Fruit fly (Drosophila melanogaster) whole organism, embryonic: ENCODE data around the gene Pak.

ENCODE experiments used
- Atf6 ChIP-seq: fragments of 200-800 bp; sonication (Bioruptor generic); IDR thresholded peaks from 2 replicates; pipeline ENCODE4 v1.3.6; 2022; ENCODE audit warnings: missing biosample characterization, missing genetic modification characterization
- CG12219 ChIP-seq: fragments of 200-800 bp; sonication (Bioruptor generic); optimal IDR thresholded peaks from 3 replicates; lab custom pipeline; 2018; ENCODE audit warnings: missing biosample characterization, mild to moderate bottlenecking, missing genetic modification characterization
- CG13624 ChIP-seq: fragments of 200-800 bp; sonication (Bioruptor generic); optimal IDR thresholded peaks from 2 replicates; lab custom pipeline; 2016; ENCODE audit warnings: missing biosample characterization, missing genetic modification characterization
- CG14667 ChIP-seq: fragments of 200-800 bp; sonication (Bioruptor generic); IDR thresholded peaks from 2 replicates; pipeline ENCODE4 v1.3.6; 2022; ENCODE audit warnings: missing biosample characterization, missing genetic modification characterization
- CG16813 ChIP-seq: fragments of 200-800 bp; sonication (Bioruptor generic); IDR thresholded peaks from 3 replicates; pipeline ENCODE4 v1.3.6; 2022; ENCODE audit warnings: missing biosample characterization, missing genetic modification characterization; ENCODE audit not compliant: partially characterized antibody
- CG17385 ChIP-seq: fragments of 200-800 bp; sonication (Bioruptor generic); optimal IDR thresholded peaks from 3 replicates; lab custom pipeline; 2018; ENCODE audit warnings: missing biosample characterization, mild to moderate bottlenecking, missing genetic modification characterization
- CG17568 ChIP-seq: fragments of 200-800 bp; sonication (Bioruptor generic); optimal IDR thresholded peaks from 2 replicates; lab custom pipeline; 2018; ENCODE audit warnings: missing biosample characterization, mild to moderate bottlenecking, missing genetic modification characterization, moderate library complexity
- CG1792 ChIP-seq: fragments of 200-800 bp; sonication (Bioruptor generic); optimal IDR thresholded peaks from 2 replicates; lab custom pipeline; 2016; ENCODE audit warnings: missing biosample characterization, missing genetic modification characterization
- CG18764 ChIP-seq: fragments of 200-800 bp; sonication (Bioruptor generic); optimal IDR thresholded peaks from 3 replicates; lab custom pipeline; 2016; ENCODE audit warnings: missing biosample characterization, missing genetic modification characterization
- CG31224 ChIP-seq: fragments of 200-800 bp; sonication (Bioruptor generic); IDR thresholded peaks from 2 replicates; pipeline ENCODE4 v1.3.6; 2022; ENCODE audit warnings: missing biosample characterization, missing genetic modification characterization
- CG3847 ChIP-seq: fragments of 200-800 bp; sonication (Bioruptor generic); IDR thresholded peaks from 2 replicates; pipeline ENCODE4 v1.3.6; 2022; ENCODE audit warnings: missing biosample characterization, missing genetic modification characterization
- CG6854 ChIP-seq: fragments of 200-800 bp; sonication (Bioruptor generic); optimal IDR thresholded peaks from 3 replicates; lab custom pipeline; 2017; ENCODE audit warnings: missing biosample characterization, mild to moderate bottlenecking, missing genetic modification characterization
- CG7786 ChIP-seq: fragments of 200-800 bp; sonication (Bioruptor generic); optimal IDR thresholded peaks from 2 replicates; lab custom pipeline; 2016; ENCODE audit warnings: missing biosample characterization, missing genetic modification characterization
- CG7963 ChIP-seq: fragments of 200-800 bp; sonication (Bioruptor generic); IDR thresholded peaks from 3 replicates; pipeline ENCODE4 v1.3.6; 2022; ENCODE audit warnings: missing biosample characterization, missing genetic modification characterization; ENCODE audit not compliant: partially characterized antibody
- CG7987 ChIP-seq: fragments of 200-800 bp; sonication (Bioruptor generic); optimal IDR thresholded peaks from 2 replicates; lab custom pipeline; 2018; ENCODE audit warnings: missing biosample characterization, mild to moderate bottlenecking, missing genetic modification characterization, moderate library complexity
- CG8388 ChIP-seq: fragments of 200-800 bp; sonication (Bioruptor generic); optimal IDR thresholded peaks from 2 replicates; lab custom pipeline; 2019; ENCODE audit warnings: missing biosample characterization, mild to moderate bottlenecking, missing genetic modification characterization, moderate library complexity
- CG8924 ChIP-seq: fragments of 200-800 bp; optimal IDR thresholded peaks from 3 replicates; lab custom pipeline; 2019; ENCODE audit warnings: missing biosample characterization, mild to moderate bottlenecking, missing genetic modification characterization, moderate library complexity
- CG9609 ChIP-seq: fragments of 200-800 bp; sonication (Bioruptor generic); optimal IDR thresholded peaks from 3 replicates; lab custom pipeline; 2016; ENCODE audit warnings: missing biosample characterization, missing genetic modification characterization
- Fer1 ChIP-seq: fragments of 200-800 bp; sonication (Bioruptor generic); optimal IDR thresholded peaks from 2 replicates; lab custom pipeline; 2017; ENCODE audit warnings: missing biosample characterization, mild to moderate bottlenecking, missing genetic modification characterization
- Fer3 ChIP-seq: fragments of 200-800 bp; sonication (Bioruptor generic); optimal IDR thresholded peaks from 2 replicates; lab custom pipeline; 2018; ENCODE audit warnings: missing biosample characterization, mild to moderate bottlenecking, missing genetic modification characterization, moderate library complexity
- HLH54F ChIP-seq: fragments of 200-800 bp; sonication (Bioruptor generic); optimal IDR thresholded peaks from 3 replicates; lab custom pipeline; 2016; ENCODE audit warnings: missing biosample characterization, missing genetic modification characterization
- MBD-R2 ChIP-seq: fragments of 200-800 bp; sonication (Bioruptor generic); IDR thresholded peaks from 2 replicates; pipeline ENCODE4 v1.3.6; 2022; ENCODE audit warnings: missing biosample characterization, missing genetic modification characterization
- Mad ChIP-seq: fragments of 200-800 bp; sonication (Bioruptor generic); optimal IDR thresholded peaks from 2 replicates; lab custom pipeline; 2016; ENCODE audit warnings: missing biosample characterization, missing genetic modification characterization
- Med ChIP-seq: fragments of 200-800 bp; sonication (Bioruptor generic); peaks from one replicate; lab custom pipeline; 2016; ENCODE audit warnings: missing biosample characterization, missing genetic modification characterization, mild to moderate bottlenecking, inconsistent platforms, moderate library complexity
- Mes4 ChIP-seq: fragments of 200-800 bp; sonication (Bioruptor generic); optimal IDR thresholded peaks from 2 replicates; lab custom pipeline; 2016; ENCODE audit warnings: missing biosample characterization, missing genetic modification characterization
- NFAT ChIP-seq: fragments of 200-800 bp; sonication (Bioruptor generic); IDR thresholded peaks from 2 replicates; pipeline ENCODE4 v1.3.6; 2022; ENCODE audit warnings: missing biosample characterization, missing genetic modification characterization
- Oli ChIP-seq: fragments of 200-800 bp; sonication (Bioruptor generic); optimal IDR thresholded peaks from 2 replicates; lab custom pipeline; 2018; ENCODE audit warnings: missing biosample characterization, mild to moderate bottlenecking, missing genetic modification characterization, moderate library complexity
- Pdp1 ChIP-seq, 2 experiments: fragments of 200-800 bp; sonication (Bioruptor generic); optimal IDR thresholded peaks; 3 replicates each; lab custom pipeline; 2016; ENCODE audit warnings: missing biosample characterization in 2 of 2, missing genetic modification characterization in 2 of 2, mild to moderate bottlenecking in 1 of 2, moderate library complexity in 1 of 2
- Sox102F ChIP-seq: fragments of 200-800 bp; sonication (Bioruptor generic); optimal IDR thresholded peaks from 2 replicates; lab custom pipeline; 2018; ENCODE audit warnings: missing biosample characterization, mild to moderate bottlenecking, missing genetic modification characterization, moderate library complexity
- Xrp1 ChIP-seq: fragments of 200-800 bp; sonication (Bioruptor generic); IDR thresholded peaks from 2 replicates; pipeline ENCODE4 v1.3.6; 2022; ENCODE audit warnings: missing biosample characterization, missing genetic modification characterization
- bigmax ChIP-seq: fragments of 200-800 bp; sonication (Bioruptor generic); optimal IDR thresholded peaks from 2 replicates; lab custom pipeline; 2018; ENCODE audit warnings: missing biosample characterization, mild to moderate bottlenecking, missing genetic modification characterization
- bsh ChIP-seq, 2 experiments: fragments of 200-800 bp; sonication (Bioruptor generic); optimal IDR thresholded peaks; 2 replicates each; lab custom pipeline; 2017 to 2018; ENCODE audit warnings: mild to moderate bottlenecking in 2 of 2, missing biosample characterization in 2 of 2, missing genetic modification characterization in 2 of 2, moderate library complexity in 1 of 2
- caup ChIP-seq: fragments of 200-800 bp; sonication (Bioruptor generic); optimal IDR thresholded peaks from 3 replicates; lab custom pipeline; 2017; ENCODE audit warnings: missing biosample characterization, mild to moderate bottlenecking, missing genetic modification characterization, moderate library complexity; ENCODE audit not compliant: severe bottlenecking
- chinmo ChIP-seq: fragments of 200-800 bp; sonication (Bioruptor generic); IDR thresholded peaks from 4 replicates; pipeline ENCODE4 v1.3.6; 2022; ENCODE audit warnings: missing biosample characterization, missing genetic modification characterization; ENCODE audit not compliant: partially characterized antibody
- crc ChIP-seq: fragments of 200-800 bp; sonication (Bioruptor generic); optimal IDR thresholded peaks from 2 replicates; lab custom pipeline; 2016; ENCODE audit warnings: missing biosample characterization, missing genetic modification characterization
- cwo ChIP-seq: fragments of 200-800 bp; sonication (Bioruptor generic); optimal IDR thresholded peaks from 3 replicates; lab custom pipeline; 2017; ENCODE audit warnings: missing biosample characterization, missing genetic modification characterization, mild to moderate bottlenecking, moderate library complexity, missing genetic modification reagents
- dmrt99B ChIP-seq: fragments of 200-800 bp; sonication (Bioruptor generic); optimal IDR thresholded peaks from 2 replicates; lab custom pipeline; 2018; ENCODE audit warnings: missing biosample characterization, mild to moderate bottlenecking, missing genetic modification characterization, moderate library complexity
- dysf ChIP-seq: fragments of 200-800 bp; sonication (Bioruptor generic); IDR thresholded peaks from 3 replicates; pipeline ENCODE4 v1.3.6; 2022; ENCODE audit warnings: missing biosample characterization, missing genetic modification characterization
- inv ChIP-seq: fragments of 200-800 bp; sonication (Bioruptor generic); IDR thresholded peaks from 2 replicates; pipeline ENCODE4 v1.3.6; 2022; ENCODE audit warnings: missing biosample characterization, missing genetic modification characterization; ENCODE audit not compliant: partially characterized antibody
- lmd ChIP-seq: fragments of 200-800 bp; sonication (Bioruptor generic); IDR thresholded peaks from 2 replicates; pipeline ENCODE4 v1.3.6; 2022; ENCODE audit warnings: missing biosample characterization, missing genetic modification characterization
- mld ChIP-seq: fragments of 200-800 bp; sonication (Bioruptor generic); IDR thresholded peaks from 3 replicates; pipeline ENCODE4 v1.3.6; 2022; ENCODE audit warnings: missing biosample characterization, missing genetic modification characterization; ENCODE audit not compliant: partially characterized antibody
- otp ChIP-seq: fragments of 200-800 bp; sonication (Bioruptor generic); IDR thresholded peaks from 3 replicates; pipeline ENCODE4, ENCODE4 v1.3.6; 2022; ENCODE audit warnings: missing biosample characterization, missing genetic modification characterization
- phol ChIP-seq: fragments of 200-800 bp; sonication (Bioruptor generic); optimal IDR thresholded peaks from 3 replicates; lab custom pipeline; 2018; ENCODE audit warnings: missing biosample characterization, mild to moderate bottlenecking, missing genetic modification characterization, moderate library complexity
- pnt ChIP-seq: fragments of 200-800 bp; sonication (Bioruptor generic); optimal IDR thresholded peaks from 3 replicates; lab custom pipeline; 2016; ENCODE audit warnings: missing biosample characterization, missing genetic modification characterization
- sens ChIP-seq: fragments of 200-800 bp; sonication (Bioruptor generic); peaks from one replicate; lab custom pipeline; 2016; ENCODE audit warnings: missing biosample characterization, missing genetic modification characterization
- sima ChIP-seq: fragments of 200-800 bp; sonication (Bioruptor generic); optimal IDR thresholded peaks from 2 replicates; lab custom pipeline; 2016; ENCODE audit warnings: missing biosample characterization, missing genetic modification characterization
- sug ChIP-seq: fragments of 200-800 bp; optimal IDR thresholded peaks from 2 replicates; lab custom pipeline; 2019; ENCODE audit warnings: missing biosample characterization, mild to moderate bottlenecking, missing genetic modification characterization, moderate library complexity
- tup ChIP-seq: fragments of 200-800 bp; sonication (Bioruptor generic); optimal IDR thresholded peaks from 2 replicates; lab custom pipeline; 2016; ENCODE audit warnings: missing biosample characterization, mild to moderate bottlenecking, missing genetic modification characterization, moderate library complexity
- vnd ChIP-seq: fragments of 200-800 bp; sonication (Bioruptor generic); IDR thresholded peaks from 3 replicates; pipeline ENCODE4 v1.3.6; 2022; ENCODE audit warnings: missing biosample characterization, missing genetic modification characterization; ENCODE audit not compliant: partially characterized antibody

Gene Pak

dm6 chr3R:6397611-6398092, 47.0 kb downstream of the Pak start (continued):
- TF ChIP-seq CG12219 (GFP tag; lab: Kevin White, UChicago) (no peak), MBD-R2 (GFP tag; lab: Robert Waterston, UW) (no peak), Med (peak; percentile 6), CG17385 (peak; percentile 10), CG18764 (no peak), Fer3 (tag; lab: Kevin White, UChicago) (peak; percentile 27), sima (GFP tag; lab: Kevin White, UChicago) (no peak), Mes4 (GFP tag; lab: Kevin White, UChicago) (no peak), CG8924 (tag; lab: Kevin White, UChicago) (no peak), otp (GFP tag; lab: Robert Waterston, UW) (no peak), vnd (GFP tag; lab: Robert Waterston, UW) (peak; percentile 53; the same call in 2 of the 3 replicates), Pdp1 (GFP tag; optimal IDR thresholded peaks at IDR 0.05; lab: Kevin White, UChicago) (no peak), lmd (GFP tag; lab: Robert Waterston, UW) (peak; percentile 14; the same call in 1 of the 2 replicates), tup (GFP tag; lab: Kevin White, UChicago) (no peak), dmrt99B (tag; lab: Kevin White, UChicago) (peak; percentile 56), CG8388 (GFP tag; lab: Kevin White, UChicago) (no peak), bigmax (GFP tag; lab: Kevin White, UChicago) (no peak), CG13624 (GFP tag; lab: Kevin White, UChicago) (no peak), CG6854 (GFP tag; lab: Kevin White, UChicago) (no peak), CG7786 (peak; percentile 45), Sox102F (peak; percentile 35), chinmo (0 out of 4 replicates have a peak, but pooled peaks have one; percentile 61), CG16813 (GFP tag; lab: Robert Waterston, UW) (peak; percentile 47; the same call in 2 of the 3 replicates), cwo (GFP tag; lab: Kevin White, UChicago) (peak; percentile 9), CG17568 (GFP tag; lab: Kevin White, UChicago) (peak; percentile 8), pnt (GFP tag; lab: Kevin White, UChicago) (no peak), sens (GFP tag; lab: Kevin White, UChicago) (peak; percentile 72), NFAT (GFP tag; lab: Robert Waterston, UW) (no peak), CG3847 (GFP tag; lab: Robert Waterston, UW) (0 out of 2 replicates have a peak, but pooled peaks have one; percentile 22), dysf (0 out of 3 replicates have a peak, but pooled peaks have one; percentile 52), phol (peak; percentile 2), Oli (tag; lab: Kevin White, UChicago) (peak; percentile 4), Atf6 (GFP tag; lab: Robert Waterston, UW) (0 out of 2 replicates have a peak, but pooled peaks have one; percentile 33), Fer1 (GFP tag; lab: Kevin White, UChicago) (no peak), Xrp1 (GFP tag; lab: Robert Waterston, UW) (peak; percentile 28; the same call in 1 of the 2 replicates), caup (GFP tag; lab: Kevin White, UChicago) (peak; percentile 19), CG31224 (GFP tag; lab: Robert Waterston, UW) (no peak), CG7987 (no peak), inv (GFP tag; lab: Robert Waterston, UW) (no peak), CG1792 (GFP tag; lab: Kevin White, UChicago) (no peak), bsh (GFP tag; optimal IDR thresholded peaks at IDR 0.05; lab: Kevin White, UChicago) (peak in 1 of 2 experiments; percentile 3), crc (GFP tag; lab: Kevin White, UChicago) (no peak), Mad (GFP tag; lab: Kevin White, UChicago) (no peak), HLH54F (GFP tag; lab: Kevin White, UChicago) (peak; percentile 13), sug (tag; lab: Kevin White, UChicago) (peak; percentile 8), CG7963 (GFP tag; lab: Robert Waterston, UW) (peak; percentile 55; the same call in 1 of the 3 replicates), mld (GFP tag; lab: Robert Waterston, UW) (0 out of 3 replicates have a peak, but pooled peaks have one; percentile 40), CG9609 (GFP tag; lab: Kevin White, UChicago) (peak; percentile 4), CG14667 (no peak)
